Worm (Caenorhabditis elegans) whole organism, L4 larva: ENCODE results near the gene fbxa-181.

ENCODE experiments used
- egl-27 ChIP-seq: sonication (generic microtip); optimal IDR thresholded peaks from 3 replicates; lab custom pipeline; 2017; ENCODE audit warnings: missing biosample characterization, missing genetic modification reagents, missing genetic modification characterization
- nhr-28 ChIP-seq: fragments of 150-350 bp; optimal IDR thresholded peaks from 2 replicates; lab custom pipeline; 2014; ENCODE audit warnings: missing biosample characterization, missing genetic modification characterization
- skn-1 ChIP-seq: fragments of 150-350 bp; optimal IDR thresholded peaks from 2 replicates; lab custom pipeline; 2014; ENCODE audit warnings: missing biosample characterization, missing genetic modification characterization

ce11 chrV:13768388-13768787, 42.7 kb downstream of the fbxa-181 start, which contains the start of gene F20G2.3:
- TF ChIP-seq nhr-28 (tag; lab: Kevin White, UChicago) (no peak), egl-27 (no peak), skn-1 (tag; lab: Kevin White, UChicago) (no peak)
